Fruit fly (Drosophila melanogaster): Measurements from ENCODE around the gene peng.

The peng gene

DNA sequence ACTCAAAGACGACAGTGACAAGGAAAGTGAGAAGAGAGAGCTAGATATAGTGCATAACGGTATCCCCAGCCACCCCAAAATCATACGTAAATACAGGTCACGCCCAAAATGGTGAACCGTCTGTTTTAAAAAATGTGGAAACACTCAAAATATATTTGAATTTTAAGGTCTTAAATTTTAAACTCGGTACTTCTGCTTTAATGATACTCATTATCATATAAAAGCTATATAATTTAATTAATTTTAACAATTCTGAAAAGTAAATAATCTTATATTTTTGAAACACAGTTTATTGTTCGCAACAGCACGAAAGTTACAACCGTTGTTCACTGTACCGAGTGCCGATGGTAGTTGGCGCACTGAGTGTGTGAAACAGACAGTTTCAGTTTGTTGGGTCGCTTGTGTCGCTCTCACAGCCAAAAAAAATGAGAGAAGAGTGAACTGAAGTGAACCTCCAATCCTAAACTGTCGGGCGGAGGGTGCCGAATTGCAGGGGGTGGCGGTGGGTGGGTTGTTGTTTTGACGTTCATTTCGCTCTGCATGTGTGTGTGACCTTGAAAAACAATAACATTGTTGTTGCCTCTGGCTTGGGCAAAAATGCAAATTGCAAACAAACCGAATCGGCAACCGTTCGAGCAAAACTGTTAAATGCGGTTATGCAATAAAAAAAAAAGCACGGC is 16.8 kb upstream of the peng start:
- no peak for TF ChIP-seq Myc (optimal IDR thresholded peaks at IDR 0.05)

- no peak for TF ChIP-seq ttk (optimal IDR thresholded peaks at IDR 0.05)
- TF ChIP-seq Myc (optimal IDR thresholded peaks at IDR 0.05) = no peak
- TF ChIP-seq h (optimal IDR thresholded peaks at IDR 0.05) = no peak
- TF ChIP-seq Sin3A (optimal IDR thresholded peaks at IDR 0.05) = no peak
- no peak for TF ChIP-seq psq (optimal IDR thresholded peaks at IDR 0.05)
- no peak for TF ChIP-seq insv (optimal IDR thresholded peaks at IDR 0.05)
Observed at dm6 chrX:21365421-21365820, 15.8 kb upstream of the peng start.

dm6 chrX:21362878-21363277 is 13.2 kb upstream of the peng start, which contains the start of the genes bbx and waw:
bbx (plus strand) TSS chrX:21363028.
waw (plus strand) TSS chrX:21363028.
- TF ChIP-seq h (optimal IDR thresholded peaks at IDR 0.05) (no peak), Myc (optimal IDR thresholded peaks at IDR 0.05) (no peak), Sin3A (optimal IDR thresholded peaks at IDR 0.05) (no peak), psq (optimal IDR thresholded peaks at IDR 0.05) (no peak), ttk (optimal IDR thresholded peaks at IDR 0.05) (no peak), insv (optimal IDR thresholded peaks at IDR 0.05) (no peak)

DNA sequence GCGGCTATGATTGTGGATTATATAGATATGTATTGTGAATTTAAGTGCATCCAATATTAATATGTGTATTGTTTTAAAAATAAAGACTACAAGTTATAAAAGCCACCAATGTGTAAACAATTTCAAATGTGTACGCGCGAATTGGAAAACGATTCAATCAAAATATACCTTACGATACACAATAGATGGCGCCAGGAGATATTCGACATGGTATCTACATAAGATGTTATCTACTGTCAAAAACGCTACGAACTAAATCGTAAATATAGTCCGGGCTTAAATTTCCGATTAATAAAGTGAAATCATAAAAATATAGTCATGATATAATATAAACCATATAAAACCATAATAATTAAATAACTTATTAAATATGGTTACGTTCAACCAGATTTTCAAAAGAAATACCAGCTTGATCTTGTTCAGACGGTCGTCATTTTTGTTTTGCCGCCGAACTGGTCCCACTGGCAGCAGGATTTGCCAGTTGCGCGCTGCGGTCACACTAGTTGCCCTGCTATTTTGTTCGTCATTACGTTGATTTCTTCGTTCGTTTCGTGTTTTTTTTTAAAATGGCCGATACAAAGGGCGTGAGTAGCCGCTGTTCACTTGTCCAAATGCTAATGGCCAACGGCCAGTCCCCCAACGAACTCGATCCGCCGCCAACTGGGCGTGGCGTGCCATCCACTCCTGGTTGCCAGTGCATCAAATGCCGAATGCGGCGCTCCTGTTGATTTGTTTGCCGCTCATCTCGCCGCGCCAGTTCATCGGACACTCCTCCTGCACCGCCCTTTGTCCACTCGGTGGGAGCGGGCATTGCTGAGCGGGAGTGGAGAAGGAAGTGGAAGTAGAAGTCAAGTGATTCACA is 8.4 kb upstream of the peng start, which contains the start of gene Septin1:
Gene Septin1 (plus strand): TSS at position 477 of the 862 bp plus-strand sequence.
- TF ChIP-seq Sin3A (optimal IDR thresholded peaks at IDR 0.05) (no peak), ttk (optimal IDR thresholded peaks at IDR 0.05) (no peak), psq (optimal IDR thresholded peaks at IDR 0.05) (no peak), Myc (optimal IDR thresholded peaks at IDR 0.05) (no peak), insv (optimal IDR thresholded peaks at IDR 0.05) (no peak), h (optimal IDR thresholded peaks at IDR 0.05) (no peak)

dm6 chrX:21353541-21353940 is 3.9 kb upstream of the peng start:
- no peak for TF ChIP-seq ttk (optimal IDR thresholded peaks at IDR 0.05)
- TF ChIP-seq psq (optimal IDR thresholded peaks at IDR 0.05) = no peak
- TF ChIP-seq h (optimal IDR thresholded peaks at IDR 0.05) = no peak
- TF ChIP-seq Myc (optimal IDR thresholded peaks at IDR 0.05) = no peak
- no peak for TF ChIP-seq Sin3A (optimal IDR thresholded peaks at IDR 0.05)
- TF ChIP-seq insv (optimal IDR thresholded peaks at IDR 0.05) = no peak

DNA sequence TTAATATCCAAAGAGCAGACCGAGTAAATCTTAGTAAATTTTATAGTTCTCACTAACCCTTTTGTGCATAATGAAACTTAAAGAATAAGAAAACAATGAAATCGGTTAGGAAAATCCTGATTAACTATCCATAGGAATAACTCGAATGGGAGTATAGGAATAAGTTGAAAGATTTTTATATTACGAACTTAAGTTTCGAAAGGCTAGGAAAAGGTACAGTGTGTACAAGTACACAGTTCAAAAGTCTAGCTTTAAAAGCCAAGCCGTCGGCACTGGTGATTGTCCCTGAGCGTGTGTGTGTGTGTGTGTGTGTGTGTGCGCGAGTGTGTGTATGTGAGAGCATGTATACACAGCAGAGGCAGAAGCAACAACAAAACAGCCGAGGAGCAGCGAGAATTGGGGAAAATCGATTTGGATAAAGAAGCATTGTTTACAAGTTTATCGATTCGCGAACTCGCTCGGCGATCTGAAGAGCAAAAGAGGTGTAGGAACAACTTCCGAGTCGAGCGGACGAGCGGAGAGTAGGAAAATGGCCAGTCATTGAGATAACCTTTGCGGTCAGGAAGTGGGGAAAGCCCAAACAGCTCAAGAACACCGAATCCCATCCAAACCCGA is 1.7 kb upstream of the peng start:
- TF ChIP-seq Sin3A (optimal IDR thresholded peaks at IDR 0.05) = no peak
- TF ChIP-seq ttk (optimal IDR thresholded peaks at IDR 0.05) = no peak

dm6 chrX:21345036-21345500 is 4.6 kb downstream of the peng start, which contains the start of gene dod:
dod (plus strand) TSS chrX:21345358.
- TF ChIP-seq ttk (optimal IDR thresholded peaks at IDR 0.05) = no peak
- TF ChIP-seq psq (optimal IDR thresholded peaks at IDR 0.05) = no peak
- TF ChIP-seq Myc (optimal IDR thresholded peaks at IDR 0.05) = no peak
- no peak for TF ChIP-seq insv (optimal IDR thresholded peaks at IDR 0.05)
- no peak for TF ChIP-seq Sin3A (optimal IDR thresholded peaks at IDR 0.05)
- no peak for TF ChIP-seq h (optimal IDR thresholded peaks at IDR 0.05)

dm6 chrX:21339476-21339931 is 10.1 kb downstream of the peng start, which contains the start of the genes tty and fliI:
tty (minus strand) TSS chrX:21339676.
fliI (plus strand) TSS chrX:21339741.
- no peak for TF ChIP-seq Sin3A (optimal IDR thresholded peaks at IDR 0.05)

DNA sequence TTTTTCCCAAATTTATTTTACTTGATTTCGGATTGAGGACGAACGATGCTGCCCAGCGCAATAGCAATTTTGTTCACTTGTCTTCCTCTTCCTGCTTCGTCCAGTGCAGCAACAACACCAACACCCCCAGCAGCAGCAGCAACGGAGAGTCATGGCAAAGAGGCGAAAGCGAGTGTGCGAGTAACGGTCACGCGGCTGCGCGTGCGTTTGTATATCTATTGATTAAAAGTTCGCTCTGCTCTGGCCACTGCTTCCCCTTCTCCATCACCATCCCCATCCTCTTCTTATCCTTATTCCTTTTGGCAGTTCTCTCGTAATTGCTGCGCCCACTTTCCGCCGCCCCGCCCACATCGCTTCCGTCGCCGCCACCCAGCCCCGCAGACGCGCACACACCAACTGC is 11.5 kb downstream of the peng start:
- TF ChIP-seq psq (optimal IDR thresholded peaks at IDR 0.05) = no peak
- no peak for TF ChIP-seq ttk (optimal IDR thresholded peaks at IDR 0.05)
- no peak for TF ChIP-seq Myc (optimal IDR thresholded peaks at IDR 0.05)
- TF ChIP-seq insv (optimal IDR thresholded peaks at IDR 0.05) = no peak
- TF ChIP-seq h (optimal IDR thresholded peaks at IDR 0.05) = no peak
- no peak for TF ChIP-seq Sin3A (optimal IDR thresholded peaks at IDR 0.05)

- TF ChIP-seq h (optimal IDR thresholded peaks at IDR 0.05) = no peak
- no peak for TF ChIP-seq psq (optimal IDR thresholded peaks at IDR 0.05)
- no peak for TF ChIP-seq Myc (optimal IDR thresholded peaks at IDR 0.05)
- TF ChIP-seq ttk (optimal IDR thresholded peaks at IDR 0.05) = no peak
- TF ChIP-seq insv (optimal IDR thresholded peaks at IDR 0.05) = no peak
- TF ChIP-seq Sin3A (optimal IDR thresholded peaks at IDR 0.05) = no peak
Observed at dm6 chrX:21337057-21337456, 12.6 kb downstream of the peng start.

DNA sequence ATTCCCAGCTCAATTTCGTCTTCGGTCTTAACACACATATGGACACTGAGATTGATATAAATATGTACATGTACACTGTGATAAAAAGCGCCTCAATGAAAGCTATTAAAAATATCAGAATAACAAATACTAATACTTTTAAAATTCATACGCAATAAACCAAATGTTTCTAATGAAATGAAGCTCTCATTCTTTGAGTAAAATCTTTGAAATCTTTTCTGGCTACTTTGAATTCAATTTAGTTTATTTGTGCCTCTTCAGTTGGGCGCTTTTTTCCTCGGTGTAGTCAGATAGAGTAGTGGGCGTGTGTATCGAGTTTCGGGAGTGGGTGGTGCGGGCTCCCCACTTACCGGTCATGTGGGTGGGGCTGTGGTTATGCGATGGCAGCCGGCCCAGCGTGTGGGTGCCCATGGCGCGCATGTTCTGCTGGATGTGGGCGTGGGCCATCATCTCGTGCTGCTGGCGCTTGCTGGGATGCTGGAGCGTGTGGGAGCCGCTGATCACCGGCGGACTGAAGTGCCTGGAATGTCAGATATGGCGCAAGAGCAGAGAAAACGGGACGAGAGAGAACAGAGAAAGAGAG is 15.0 kb downstream of the peng start:
- TF ChIP-seq h (optimal IDR thresholded peaks at IDR 0.05) = no peak
- no peak for TF ChIP-seq ttk (optimal IDR thresholded peaks at IDR 0.05)
- TF ChIP-seq insv (optimal IDR thresholded peaks at IDR 0.05) = no peak
- no peak for TF ChIP-seq Sin3A (optimal IDR thresholded peaks at IDR 0.05)
- TF ChIP-seq Myc (optimal IDR thresholded peaks at IDR 0.05) = no peak
- no peak for TF ChIP-seq psq (optimal IDR thresholded peaks at IDR 0.05)

dm6 chrX:21333135-21333534 is 16.5 kb downstream of the peng start:
- TF ChIP-seq psq (optimal IDR thresholded peaks at IDR 0.05) (no peak), insv (optimal IDR thresholded peaks at IDR 0.05) (no peak), Sin3A (optimal IDR thresholded peaks at IDR 0.05) (no peak), Myc (optimal IDR thresholded peaks at IDR 0.05) (no peak), ttk (optimal IDR thresholded peaks at IDR 0.05) (no peak), h (optimal IDR thresholded peaks at IDR 0.05) (no peak)

Measured in Kc167 (cell line).